Fruit fly (Drosophila melanogaster): Measurements from ENCODE around the gene f.

The f gene

DNA sequence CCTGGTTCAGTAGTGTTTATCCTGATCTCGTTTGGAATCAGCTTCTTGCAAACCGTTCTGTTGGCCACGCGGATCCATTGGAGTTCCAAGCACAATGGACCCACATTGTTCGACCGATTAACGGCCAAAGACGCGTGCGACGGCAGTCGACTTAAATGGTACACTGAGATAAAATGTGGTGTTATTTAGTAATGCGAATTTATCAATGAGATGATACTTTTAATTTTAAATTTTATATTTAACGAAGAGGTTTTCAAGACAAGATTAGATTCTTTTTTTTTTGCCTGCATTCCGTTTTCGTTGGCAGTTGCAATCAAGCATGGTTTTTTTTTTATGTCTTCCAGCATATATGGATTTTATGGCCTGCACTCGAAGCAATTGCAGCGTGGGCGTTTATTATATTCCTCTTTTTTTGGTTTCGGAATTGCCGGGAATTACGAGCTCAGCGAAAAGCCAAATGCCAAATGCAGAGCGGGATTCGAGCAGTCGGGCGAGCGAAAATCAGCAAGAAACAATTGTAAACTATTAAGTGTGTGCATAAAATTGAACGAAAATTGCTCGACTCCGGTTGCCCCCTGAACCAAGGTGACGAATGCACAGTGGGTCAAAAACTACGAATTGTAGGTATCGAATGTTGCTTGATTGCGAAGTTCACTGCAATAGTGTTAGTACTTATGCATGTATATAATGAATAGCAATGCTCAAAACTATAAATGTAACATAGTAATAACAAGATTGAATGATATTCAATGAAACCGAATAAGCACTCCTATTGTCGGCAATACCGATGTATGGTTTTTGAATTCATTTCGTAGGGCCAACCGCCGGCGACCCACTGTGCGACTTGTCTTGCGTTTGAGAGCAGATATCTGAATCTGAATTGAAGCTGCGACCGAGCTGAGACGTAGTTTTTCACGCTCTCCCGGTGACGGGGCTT, 66.4 kb downstream of the f start (continued):
- TF ChIP-seq pros (GFP tag; optimal IDR thresholded peaks at IDR 0.05) (peak; percentile 50), CG8478 (optimal IDR thresholded peaks at IDR 0.05) (no peak), peb (GFP tag; IDR thresholded peaks at IDR 0.05) (no peak), CG17361 (GFP tag; IDR thresholded peaks at IDR 0.05) (peak; percentile 68), Stat92E (GFP tag; optimal IDR thresholded peaks at IDR 0.05) (no peak), Sox102F (GFP tag; optimal IDR thresholded peaks at IDR 0.05) (peak; percentile 60), wor (GFP tag; IDR thresholded peaks at IDR 0.05) (no peak; the same call in 1 of the 2 replicates), Ssrp (tag; optimal IDR thresholded peaks at IDR 0.05) (peak; percentile 31), Lhr (GFP tag; optimal IDR thresholded peaks at IDR 0.05) (no peak), Dbx (GFP tag; IDR thresholded peaks at IDR 0.05) (peak; percentile 74), CG5180 (GFP tag; optimal IDR thresholded peaks at IDR 0.05) (peak; percentile 39), CG3407 (GFP tag; optimal IDR thresholded peaks at IDR 0.05) (no peak), CG9727 (GFP tag; optimal IDR thresholded peaks at IDR 0.05) (peak; percentile 37), fd96Cb (tag; optimal IDR thresholded peaks at IDR 0.05) (peak; percentile 59), CG4360 (GFP tag; IDR thresholded peaks at IDR 0.05) (no peak), CG32767 (GFP tag; IDR thresholded peaks at IDR 0.05) (peak; percentile 38; the same call in 1 of the 2 replicates), chm (GFP tag; IDR thresholded peaks at IDR 0.05) (peak; percentile 44; the same call in 1 of the 2 replicates), CG9932 (GFP tag; IDR thresholded peaks at IDR 0.05) (peak; percentile 79), ham (GFP tag; IDR thresholded peaks at IDR 0.05) (no peak), CG7745 (tag; optimal IDR thresholded peaks at IDR 0.05) (no peak), CG10431 (GFP tag; optimal IDR thresholded peaks at IDR 0.05) (no peak), Pdp1 (GFP tag; optimal IDR thresholded peaks at IDR 0.05) (peak; percentile 33 to 58), zfh1 (GFP tag; IDR thresholded peaks at IDR 0.05) (peak; percentile 50; the same call in 2 of the 3 replicates), CG18764 (GFP tag; optimal IDR thresholded peaks at IDR 0.05) (no peak), Hr3 (GFP tag; optimal IDR thresholded peaks at IDR 0.05) (peak; percentile 35), CG1832 (GFP tag; optimal IDR thresholded peaks at IDR 0.05) (no peak), Doc3 (GFP tag; IDR thresholded peaks at IDR 0.05; ENCODE audit: partially characterized antibody) (no peak), chn (GFP tag; optimal IDR thresholded peaks at IDR 0.05) (peak; percentile 50), Oli (tag; optimal IDR thresholded peaks at IDR 0.05) (peak; percentile 79), zf30C (GFP tag; optimal IDR thresholded peaks at IDR 0.05) (no peak), CG16863 (GFP tag; optimal IDR thresholded peaks at IDR 0.05) (peak; percentile 30), Lim3 (GFP tag; IDR thresholded peaks at IDR 0.05) (no peak), CG10366 (GFP tag; IDR thresholded peaks at IDR 0.05) (peak; percentile 20; the same call in 1 of the 2 replicates), Hmr (GFP tag; optimal IDR thresholded peaks at IDR 0.05) (peak; percentile 72), CG4707 (GFP tag; optimal IDR thresholded peaks at IDR 0.05) (peak; percentile 58), pfk (GFP tag; optimal IDR thresholded peaks at IDR 0.05) (no peak), sqz (GFP tag; optimal IDR thresholded peaks at IDR 0.05) (no peak), sisA (GFP tag; IDR thresholded peaks at IDR 0.05) (peak; percentile 55), kay (GFP tag; optimal IDR thresholded peaks at IDR 0.05) (peak; percentile 42), Spps (tag; optimal IDR thresholded peaks at IDR 0.05) (peak; percentile 20), Taf1 (GFP tag; IDR thresholded peaks at IDR 0.05) (peak; percentile 72), en (GFP tag; optimal IDR thresholded peaks at IDR 0.05) (no peak), CG3726 (GFP tag; IDR thresholded peaks at IDR 0.05) (peak; percentile 58; the same call in 1 of the 3 replicates), CG11504 (tag; optimal IDR thresholded peaks at IDR 0.05) (peak; percentile 71), Jarid2 (GFP tag; optimal IDR thresholded peaks at IDR 0.05) (peak; percentile 33), toy (GFP tag; IDR thresholded peaks at IDR 0.05) (0 out of 2 replicates have a peak, but pooled peaks have one; percentile 7), jigr1 (GFP tag; IDR thresholded peaks at IDR 0.05) (0 out of 3 replicates have a peak, but pooled peaks have one; percentile 21), CG17612 (GFP tag; IDR thresholded peaks at IDR 0.05) (no peak)

All from whole organism, embryonic.